Worm (Caenorhabditis elegans) whole organism, mixed stage, embryonic: Measurements from ENCODE around the gene C09E8.1.

Experiments
- blmp-1 ChIP-seq: fragments of 150-350 bp; optimal IDR thresholded peaks from 2 replicates; lab custom pipeline; 2014; ENCODE audit warnings: missing biosample characterization, missing genetic modification characterization
- cnd-1 ChIP-seq: fragments of 200-800 bp; sonication (Bioruptor generic); optimal IDR thresholded peaks from 2 replicates; lab custom pipeline; 2018; ENCODE audit warnings: mild to moderate bottlenecking, missing genetic modification characterization, missing compliant biosample characterization
- elt-1 ChIP-seq: sonication (generic microtip); optimal IDR thresholded peaks from 2 replicates; lab custom pipeline; 2017; ENCODE audit warnings: missing genetic modification characterization, mild to moderate bottlenecking, missing compliant biosample characterization, antibody characterized with exemption, moderate library complexity, borderline replicate concordance; ENCODE audit not compliant: insufficient read depth
- elt-3 ChIP-seq: fragments of 150-350 bp; optimal IDR thresholded peaks from 2 replicates; lab custom pipeline; 2014; ENCODE audit warnings: missing biosample characterization, missing genetic modification characterization
- mab-5 ChIP-seq: fragments of 150-350 bp; optimal IDR thresholded peaks from 2 replicates; lab custom pipeline; 2014; ENCODE audit warnings: missing biosample characterization, missing genetic modification characterization
- nhr-2 ChIP-seq: fragments of 150-350 bp; optimal IDR thresholded peaks from 2 replicates; lab custom pipeline; 2014; ENCODE audit warnings: missing biosample characterization, missing genetic modification characterization
- nhr-237 ChIP-seq: fragments of 150-350 bp; optimal IDR thresholded peaks from 2 replicates; lab custom pipeline; 2014; ENCODE audit warnings: missing biosample characterization, missing genetic modification characterization
- snpc-4 ChIP-seq: fragments of 150-350 bp; optimal IDR thresholded peaks from 2 replicates; lab custom pipeline; 2014; ENCODE audit warnings: missing biosample characterization, missing genetic modification characterization
- ztf-11 ChIP-seq: fragments of 150-350 bp; optimal IDR thresholded peaks from 2 replicates; lab custom pipeline; 2014; ENCODE audit warnings: missing biosample characterization, missing genetic modification characterization

ce11 chrII:515765-516164, 40.5 kb upstream of the C09E8.1 start, which contains the start of gene mab-9:
- TF ChIP-seq elt-1 (no peak), cnd-1 (tag; lab: Kevin White, UChicago) (no peak), snpc-4 (tag; lab: Kevin White, UChicago) (no peak), blmp-1 (tag; lab: Kevin White, UChicago) (no peak), nhr-237 (no peak), mab-5 (tag; lab: Kevin White, UChicago) (no peak), ztf-11 (tag; lab: Kevin White, UChicago) (no peak), elt-3 (no peak), nhr-2 (tag; lab: Kevin White, UChicago) (no peak)
